Fruit fly (Drosophila melanogaster) whole organism, embryonic: Measurements from ENCODE around the gene stg.

Experiments
- Adf1 ChIP-seq: fragments of 200-800 bp; sonication (Bioruptor generic); IDR thresholded peaks from 2 replicates; pipeline ENCODE4 v1.3.6; 2022; ENCODE audit warnings: missing biosample characterization, missing genetic modification characterization
- Asciz ChIP-seq: fragments of 200-800 bp; sonication (Bioruptor generic); optimal IDR thresholded peaks from 2 replicates; lab custom pipeline; 2017; ENCODE audit warnings: missing biosample characterization, mild to moderate bottlenecking, missing genetic modification characterization, missing genetic modification reagents
- CG10321 ChIP-seq: fragments of 200-800 bp; sonication (Bioruptor generic); IDR thresholded peaks from 2 replicates; pipeline ENCODE4 v1.3.6; 2022; ENCODE audit warnings: missing biosample characterization, missing genetic modification characterization
- CG11398 ChIP-seq: fragments of 200-800 bp; sonication (Bioruptor generic); optimal IDR thresholded peaks from 2 replicates; lab custom pipeline; 2016; ENCODE audit warnings: missing biosample characterization, missing genetic modification characterization
- CG11696 ChIP-seq: fragments of 200-800 bp; sonication (Bioruptor generic); IDR thresholded peaks from 2 replicates; pipeline ENCODE4 v1.3.6; 2022; ENCODE audit warnings: missing biosample characterization, missing genetic modification characterization
- CG12071 ChIP-seq: fragments of 200-800 bp; sonication (Bioruptor generic); optimal IDR thresholded peaks from 3 replicates; lab custom pipeline; 2018; ENCODE audit warnings: missing biosample characterization, mild to moderate bottlenecking, missing genetic modification characterization
- CG12236 ChIP-seq: fragments of 200-800 bp; sonication (Bioruptor generic); optimal IDR thresholded peaks from 2 replicates; lab custom pipeline; 2016; ENCODE audit warnings: missing biosample characterization, missing genetic modification characterization
- CG12769 ChIP-seq: fragments of 200-800 bp; sonication (Bioruptor generic); optimal IDR thresholded peaks from 2 replicates; lab custom pipeline; 2019; ENCODE audit warnings: missing biosample characterization, mild to moderate bottlenecking, missing genetic modification characterization, moderate library complexity
- CG14710 ChIP-seq: fragments of 200-800 bp; sonication (Bioruptor generic); optimal IDR thresholded peaks from 3 replicates; lab custom pipeline; 2019; ENCODE audit warnings: missing biosample characterization, mild to moderate bottlenecking, missing genetic modification characterization, moderate library complexity
- CG1602 ChIP-seq: fragments of 200-800 bp; sonication (Bioruptor generic); optimal IDR thresholded peaks from 3 replicates; lab custom pipeline; 2016; ENCODE audit warnings: missing biosample characterization, missing genetic modification characterization
- CG18011 ChIP-seq: fragments of 200-800 bp; sonication (Bioruptor generic); optimal IDR thresholded peaks from 2 replicates; lab custom pipeline; 2017; ENCODE audit warnings: missing biosample characterization, missing genetic modification characterization, mild to moderate bottlenecking, moderate library complexity, missing genotype
- CG2202 ChIP-seq: fragments of 200-800 bp; sonication (Bioruptor generic); optimal IDR thresholded peaks from 2 replicates; lab custom pipeline; 2018; ENCODE audit warnings: missing biosample characterization, mild to moderate bottlenecking, missing genetic modification characterization
- CG3065 ChIP-seq: fragments of 200-800 bp; sonication (Bioruptor generic); optimal IDR thresholded peaks from 2 replicates; lab custom pipeline; 2016; ENCODE audit warnings: missing biosample characterization, missing genetic modification characterization
- CG31441 ChIP-seq: fragments of 200-800 bp; sonication (Bioruptor generic); IDR thresholded peaks from 2 replicates; pipeline ENCODE4 v1.3.6; 2022; ENCODE audit warnings: missing biosample characterization, missing genetic modification characterization
- CG7786 ChIP-seq: fragments of 200-800 bp; sonication (Bioruptor generic); optimal IDR thresholded peaks from 2 replicates; lab custom pipeline; 2016; ENCODE audit warnings: missing biosample characterization, missing genetic modification characterization
- CG9215 ChIP-seq: fragments of 200-800 bp; sonication (Bioruptor generic); IDR thresholded peaks from 2 replicates; pipeline ENCODE4 v1.3.6; 2022; ENCODE audit warnings: missing biosample characterization, missing genetic modification characterization
- CHES-1-like ChIP-seq: fragments of 200-800 bp; sonication (Bioruptor generic); optimal IDR thresholded peaks from 2 replicates; lab custom pipeline; 2016; ENCODE audit warnings: missing biosample characterization, missing genetic modification characterization
- Dad ChIP-seq: fragments of 200-800 bp; sonication (Bioruptor generic); optimal IDR thresholded peaks from 3 replicates; lab custom pipeline; 2016; ENCODE audit warnings: missing biosample characterization, missing genetic modification characterization
- Drgx ChIP-seq: fragments of 200-800 bp; sonication (Bioruptor generic); IDR thresholded peaks from 2 replicates; pipeline ENCODE4 v1.3.6; 2022; ENCODE audit warnings: missing biosample characterization, missing genetic modification characterization
- Eip74EF ChIP-seq, 2 experiments: fragments of 200-800 bp in 1 of 2; fragments of >200 bp in 1 of 2; sonication (Bioruptor generic) in 1 of 2; optimal IDR thresholded peaks; 2 replicates each; lab custom pipeline; 2017 to 2019; ENCODE audit warnings: missing biosample characterization in 2 of 2, missing genetic modification characterization in 2 of 2, mild to moderate bottlenecking in 1 of 2, moderate library complexity in 1 of 2
- Ets65A ChIP-seq: fragments of 200-800 bp; sonication (Bioruptor generic); peaks from one replicate; lab custom pipeline; 2016; ENCODE audit warnings: missing biosample characterization, missing genetic modification characterization
- HLH3B ChIP-seq: fragments of 200-800 bp; sonication (Bioruptor generic); IDR thresholded peaks from 2 replicates; pipeline ENCODE4 v1.3.6; 2022; ENCODE audit warnings: missing biosample characterization, missing genetic modification characterization
- Hand ChIP-seq: fragments of 200-800 bp; sonication (Bioruptor generic); optimal IDR thresholded peaks from 2 replicates; lab custom pipeline; 2017; ENCODE audit warnings: mild to moderate bottlenecking, missing biosample characterization, missing genetic modification reagents, missing genetic modification characterization
- HmgD ChIP-seq: fragments of 200-800 bp; sonication (Bioruptor generic); optimal IDR thresholded peaks from 3 replicates; lab custom pipeline; 2016; ENCODE audit warnings: missing biosample characterization, missing genetic modification characterization
- Oaz ChIP-seq: fragments of 200-800 bp; sonication (Bioruptor generic); IDR thresholded peaks from 2 replicates; pipeline ENCODE4 v1.3.6; 2022; ENCODE audit warnings: missing biosample characterization, missing genetic modification characterization
- PHDP ChIP-seq: fragments of 200-800 bp; sonication (Bioruptor generic); optimal IDR thresholded peaks from 3 replicates; lab custom pipeline; 2018; ENCODE audit warnings: missing biosample characterization, mild to moderate bottlenecking, missing genetic modification characterization, moderate library complexity
- Trl ChIP-seq, 3 experiments: fragments of >200 bp in 2 of 3; fragments of 200-800 bp in 1 of 3; sonication (Bioruptor generic) in 1 of 3; optimal IDR thresholded peaks; 2 replicates in 1 of 3; 3 replicates in 2 of 3; lab custom pipeline; 2016 to 2017; ENCODE audit warnings: missing biosample characterization in 1 of 3, missing genetic modification characterization in 1 of 3
- ab ChIP-seq: fragments of 200-800 bp; sonication (Bioruptor generic); optimal IDR thresholded peaks from 2 replicates; lab custom pipeline; 2016; ENCODE audit warnings: missing biosample characterization, missing genetic modification characterization
- amos ChIP-seq: fragments of 200-800 bp; sonication (Bioruptor generic); IDR thresholded peaks from 2 replicates; pipeline ENCODE4 v1.3.6; 2022; ENCODE audit warnings: missing biosample characterization, missing genetic modification characterization; ENCODE audit not compliant: partially characterized antibody
- ase ChIP-seq: fragments of 200-800 bp; sonication (Bioruptor generic); IDR thresholded peaks from 3 replicates; pipeline ENCODE4 v1.3.6; 2022; ENCODE audit warnings: missing biosample characterization, missing genetic modification characterization
- bbx ChIP-seq: fragments of 200-800 bp; sonication (Bioruptor generic); IDR thresholded peaks from 2 replicates; pipeline ENCODE4 v1.3.6; 2022; ENCODE audit warnings: missing biosample characterization, missing genetic modification characterization; ENCODE audit not compliant: partially characterized antibody
- chinmo ChIP-seq: fragments of 200-800 bp; sonication (Bioruptor generic); IDR thresholded peaks from 4 replicates; pipeline ENCODE4 v1.3.6; 2022; ENCODE audit warnings: missing biosample characterization, missing genetic modification characterization; ENCODE audit not compliant: partially characterized antibody
- en ChIP-seq: fragments of 200-800 bp; sonication (Bioruptor generic); optimal IDR thresholded peaks from 2 replicates; lab custom pipeline; 2016; ENCODE audit warnings: missing biosample characterization, missing genetic modification characterization
- exex ChIP-seq: fragments of 200-800 bp; sonication (Bioruptor generic); optimal IDR thresholded peaks from 4 replicates; lab custom pipeline; 2018; ENCODE audit warnings: missing biosample characterization, mild to moderate bottlenecking, missing genetic modification characterization, moderate library complexity
- gro ChIP-seq: fragments of 200-800 bp; sonication (Bioruptor generic); optimal IDR thresholded peaks from 2 replicates; lab custom pipeline; 2016; ENCODE audit warnings: missing biosample characterization, missing genetic modification characterization
- lola ChIP-seq, 3 experiments: fragments of >200 bp in 2 of 3; fragments of 200-800 bp in 1 of 3; sonication (Bioruptor generic) in 1 of 3; optimal IDR thresholded peaks; 2 replicates each; lab custom pipeline; 2017 to 2019; ENCODE audit warnings: missing biosample characterization in 3 of 3, missing genetic modification characterization in 3 of 3, mild to moderate bottlenecking in 1 of 3, moderate library complexity in 1 of 3
- org-1 ChIP-seq: fragments of 200-800 bp; sonication (Bioruptor generic); optimal IDR thresholded peaks from 2 replicates; lab custom pipeline; 2017; ENCODE audit warnings: missing biosample characterization, missing genetic modification characterization
- pum ChIP-seq: fragments of 200-800 bp; sonication (Bioruptor generic); optimal IDR thresholded peaks from 2 replicates; lab custom pipeline; 2016; ENCODE audit warnings: missing biosample characterization, missing genetic modification characterization
- pzg ChIP-seq: fragments of 200-800 bp; sonication (Bioruptor generic); optimal IDR thresholded peaks from 3 replicates; lab custom pipeline; 2018; ENCODE audit warnings: missing biosample characterization, mild to moderate bottlenecking, missing genetic modification characterization, moderate library complexity
- ranshi ChIP-seq: fragments of 200-800 bp; sonication (Bioruptor generic); IDR thresholded peaks from 2 replicates; pipeline ENCODE4 v1.3.6; 2022; ENCODE audit warnings: missing biosample characterization, missing genetic modification characterization
- sd ChIP-seq: fragments of 200-800 bp; sonication (Bioruptor generic); optimal IDR thresholded peaks from 3 replicates; lab custom pipeline; 2018; ENCODE audit warnings: missing biosample characterization, mild to moderate bottlenecking, missing genetic modification characterization, moderate library complexity
- sisA ChIP-seq: fragments of 200-800 bp; sonication (Bioruptor generic); IDR thresholded peaks from 2 replicates; pipeline ENCODE4 v1.3.6; 2022; ENCODE audit warnings: missing biosample characterization, missing genetic modification characterization
- slp2 ChIP-seq: fragments of 200-800 bp; sonication (Bioruptor generic); optimal IDR thresholded peaks from 2 replicates; lab custom pipeline; 2016; ENCODE audit warnings: missing biosample characterization, missing genetic modification characterization
- so ChIP-seq: fragments of 200-800 bp; sonication (Bioruptor generic); IDR thresholded peaks from 3 replicates; pipeline ENCODE4 v1.3.6; 2022; ENCODE audit warnings: missing biosample characterization, missing genetic modification characterization
- tio ChIP-seq: fragments of 200-800 bp; sonication (Bioruptor generic); optimal IDR thresholded peaks from 2 replicates; lab custom pipeline; 2017; ENCODE audit warnings: missing biosample characterization, missing genetic modification characterization, inconsistent platforms
- toy ChIP-seq: fragments of 200-800 bp; sonication (Bioruptor generic); IDR thresholded peaks from 2 replicates; pipeline ENCODE4 v1.3.6; 2022; ENCODE audit warnings: missing biosample characterization, missing genetic modification characterization
- vvl ChIP-seq: fragments of 200-800 bp; sonication (Bioruptor generic); IDR thresholded peaks from 2 replicates; pipeline ENCODE4 v1.3.6; 2022; ENCODE audit warnings: missing biosample characterization, missing genetic modification characterization
- yki ChIP-seq: fragments of >200 bp; optimal IDR thresholded peaks from 3 replicates; lab custom pipeline; 2018
- zen ChIP-seq: fragments of 200-800 bp; sonication (Bioruptor generic); optimal IDR thresholded peaks from 3 replicates; lab custom pipeline; 2018; ENCODE audit warnings: missing biosample characterization, mild to moderate bottlenecking, missing genetic modification characterization, moderate library complexity
- zen2 ChIP-seq: fragments of 200-800 bp; sonication (Bioruptor generic); IDR thresholded peaks from 3 replicates; pipeline ENCODE4 v1.3.6; 2022; ENCODE audit warnings: missing biosample characterization, missing genetic modification characterization; ENCODE audit not compliant: partially characterized antibody

The stg gene

dm6 chr3R:29214262-29214661 is 41.3 kb downstream of the stg start (continued):
- TF ChIP-seq pum (GFP tag; lab: Kevin White, UChicago), result peak; percentile 99
- peak; percentile 100 for TF ChIP-seq Drgx (GFP tag; lab: Robert Waterston, UW)
- TF ChIP-seq chinmo (GFP tag; lab: Robert Waterston, UW), result peak; percentile 72; the same call in 2 of the 4 replicates
- TF ChIP-seq ase (GFP tag; lab: Robert Waterston, UW), result peak; percentile 99
- TF ChIP-seq pzg, result peak; percentile 37
- peak; percentile 45 for TF ChIP-seq bbx (GFP tag; lab: Robert Waterston, UW)
- peak; percentile 99 for TF ChIP-seq CG11398
- TF ChIP-seq CG10321, result peak; percentile 90
- TF ChIP-seq Asciz, result peak; percentile 99
- peak; percentile 99 for TF ChIP-seq CHES-1-like (GFP tag; lab: Kevin White, UChicago)
- TF ChIP-seq CG18011 (GFP tag; lab: Kevin White, UChicago), result peak; percentile 93
- TF ChIP-seq ranshi (GFP tag; lab: Robert Waterston, UW), result peak; percentile 99
- peak; percentile 99 for TF ChIP-seq zen (tag; lab: Kevin White, UChicago)
- peak; percentile 98 for TF ChIP-seq sisA
- TF ChIP-seq so (GFP tag; lab: Robert Waterston, UW), result peak; percentile 100
- peak; percentile 100 for TF ChIP-seq Ets65A (GFP tag; lab: Kevin White, UChicago)
- TF ChIP-seq tio (GFP tag; lab: Kevin White, UChicago), result peak; percentile 99
- TF ChIP-seq slp2, result peak; percentile 98
- peak; percentile 99 for TF ChIP-seq CG12071 (GFP tag; lab: Kevin White, UChicago)
- peak; percentile 98 for TF ChIP-seq CG12769 (tag; lab: Kevin White, UChicago)
- peak in 1 of 2 experiments; percentile 99 for TF ChIP-seq Eip74EF (GFP tag; optimal IDR thresholded peaks at IDR 0.05; lab: Kevin White, UChicago)
- peak; percentile 99 for TF ChIP-seq CG2202 (tag; lab: Kevin White, UChicago)
- peak; percentile 98 for TF ChIP-seq CG11696 (GFP tag; lab: Robert Waterston, UW)
- peak; percentile 99 for TF ChIP-seq CG12236
- peak; percentile 99 for TF ChIP-seq CG1602 (GFP tag; lab: Kevin White, UChicago)
- peak; percentile 40; the same call in 1 of the 2 replicates for TF ChIP-seq amos (GFP tag; lab: Robert Waterston, UW)
- peak; percentile 91 for TF ChIP-seq Adf1
- TF ChIP-seq exex (tag; lab: Kevin White, UChicago), result peak; percentile 95
- TF ChIP-seq HmgD, result peak; percentile 98
- TF ChIP-seq ab (GFP tag; lab: Kevin White, UChicago), result peak; percentile 98
- no peak for TF ChIP-seq zen2 (GFP tag; lab: Robert Waterston, UW)
- TF ChIP-seq PHDP, result peak; percentile 99
- peak; percentile 99 for TF ChIP-seq org-1 (GFP tag; lab: Kevin White, UChicago)
- TF ChIP-seq HLH3B, result peak; percentile 99
- TF ChIP-seq CG31441 (GFP tag; lab: Robert Waterston, UW), result peak; percentile 98
- TF ChIP-seq en (GFP tag; lab: Kevin White, UChicago), result peak; percentile 99
- TF ChIP-seq Hand, result peak; percentile 99
- peak; percentile 99 for TF ChIP-seq Oaz (GFP tag; lab: Robert Waterston, UW)
- peak; percentile 98 for TF ChIP-seq toy (GFP tag; lab: Robert Waterston, UW)
- TF ChIP-seq lola (GFP tag; optimal IDR thresholded peaks at IDR 0.05; lab: Kevin White, UChicago), result peak in 1 of 3 experiments; percentile 99
- peak; percentile 99 for TF ChIP-seq CG7786 (GFP tag; lab: Kevin White, UChicago)
- peak; percentile 100 for TF ChIP-seq vvl (GFP tag; lab: Robert Waterston, UW)
- TF ChIP-seq sd (tag; lab: Kevin White, UChicago), result peak; percentile 94
- TF ChIP-seq yki, result no peak
- peak; percentile 99 for TF ChIP-seq CG3065 (GFP tag; lab: Kevin White, UChicago)
- peak; percentile 99 for TF ChIP-seq Dad (GFP tag; lab: Kevin White, UChicago)
- TF ChIP-seq CG14710 (tag; lab: Kevin White, UChicago), result peak; percentile 99
- peak; percentile 96 for TF ChIP-seq CG9215 (GFP tag; lab: Robert Waterston, UW)
- peak; percentile 39 to 41 for TF ChIP-seq Trl (optimal IDR thresholded peaks at IDR 0.05; lab: Kevin White, UChicago)
- TF ChIP-seq Trl (GFP tag; optimal IDR thresholded peaks at IDR 0.05; lab: Kevin White, UChicago), result peak; percentile 99
- TF ChIP-seq gro, result peak; percentile 99
